Fruit fly (Drosophila melanogaster) whole organism, embryonic: ENCODE results near the gene RunxB.

Experiments used
- B-H1 ChIP-seq: fragments of 200-800 bp; sonication (Bioruptor generic); IDR thresholded peaks from 3 replicates; pipeline ENCODE4 v1.3.6; 2022; ENCODE audit warnings: missing biosample characterization, missing genetic modification characterization
- CG10565 ChIP-seq: fragments of 200-800 bp; sonication (Bioruptor generic); optimal IDR thresholded peaks from 3 replicates; lab custom pipeline; 2016; ENCODE audit warnings: missing biosample characterization, mild to moderate bottlenecking, missing genetic modification characterization
- CG17328 ChIP-seq: fragments of 200-800 bp; sonication (Bioruptor generic); IDR thresholded peaks from 2 replicates; pipeline ENCODE4 v1.3.6; 2022; ENCODE audit warnings: missing biosample characterization, missing genetic modification characterization
- CG17802 ChIP-seq: fragments of 200-800 bp; sonication (Bioruptor generic); optimal IDR thresholded peaks from 2 replicates; lab custom pipeline; 2018; ENCODE audit warnings: missing biosample characterization, mild to moderate bottlenecking, missing genetic modification characterization, moderate library complexity
- CG18599 ChIP-seq: fragments of 200-800 bp; sonication (Bioruptor generic); optimal IDR thresholded peaks from 3 replicates; lab custom pipeline; 2017; ENCODE audit warnings: missing biosample characterization, missing genetic modification characterization, mild to moderate bottlenecking, moderate library complexity, missing genetic modification reagents
- CG2712 ChIP-seq: fragments of 200-800 bp; optimal IDR thresholded peaks from 3 replicates; lab custom pipeline; 2019; ENCODE audit warnings: missing biosample characterization, mild to moderate bottlenecking, missing genetic modification characterization, moderate library complexity
- CG30431 ChIP-seq: fragments of 200-800 bp; sonication (Bioruptor generic); optimal IDR thresholded peaks from 2 replicates; lab custom pipeline; 2017; ENCODE audit warnings: missing biosample characterization, missing genetic modification characterization
- CG32772 ChIP-seq: fragments of 200-800 bp; sonication (Bioruptor generic); IDR thresholded peaks from 2 replicates; pipeline ENCODE4 v1.3.6; 2022; ENCODE audit warnings: missing biosample characterization, missing genetic modification characterization
- CG33557 ChIP-seq: fragments of 200-800 bp; sonication (Bioruptor generic); optimal IDR thresholded peaks from 2 replicates; lab custom pipeline; 2019; ENCODE audit warnings: missing biosample characterization, mild to moderate bottlenecking, missing genetic modification characterization, moderate library complexity
- CG5953 ChIP-seq: fragments of 200-800 bp; sonication (Bioruptor generic); IDR thresholded peaks from 2 replicates; pipeline ENCODE4 v1.3.6; 2022; ENCODE audit warnings: missing biosample characterization, missing genetic modification characterization
- CG6254 ChIP-seq: fragments of 200-800 bp; sonication (Bioruptor generic); optimal IDR thresholded peaks from 3 replicates; lab custom pipeline; 2017; ENCODE audit warnings: mild to moderate bottlenecking, missing biosample characterization, missing genetic modification reagents, missing genetic modification characterization
- CG6683 ChIP-seq: fragments of 200-800 bp; sonication (Bioruptor generic); optimal IDR thresholded peaks from 2 replicates; lab custom pipeline; 2017; ENCODE audit warnings: missing biosample characterization, mild to moderate bottlenecking, missing genetic modification characterization, missing genetic modification reagents
- CG9817 ChIP-seq: fragments of 200-800 bp; sonication (Bioruptor generic); optimal IDR thresholded peaks from 2 replicates; lab custom pipeline; 2018; ENCODE audit warnings: missing biosample characterization, mild to moderate bottlenecking, missing genetic modification characterization, moderate library complexity
- E2f2 ChIP-seq: fragments of 200-800 bp; sonication (Bioruptor generic); IDR thresholded peaks from 2 replicates; pipeline ENCODE4 v1.3.6; 2022; ENCODE audit warnings: missing biosample characterization, missing genetic modification characterization
- Hand ChIP-seq: fragments of 200-800 bp; sonication (Bioruptor generic); optimal IDR thresholded peaks from 2 replicates; lab custom pipeline; 2017; ENCODE audit warnings: mild to moderate bottlenecking, missing biosample characterization, missing genetic modification reagents, missing genetic modification characterization
- Max ChIP-seq: fragments of 200-800 bp; sonication (Bioruptor generic); optimal IDR thresholded peaks from 2 replicates; lab custom pipeline; 2016; ENCODE audit warnings: missing biosample characterization, mild to moderate bottlenecking, missing genetic modification characterization
- Optix ChIP-seq: fragments of 200-800 bp; sonication (Bioruptor generic); IDR thresholded peaks from 3 replicates; pipeline ENCODE4 v1.3.6; 2022; ENCODE audit warnings: missing biosample characterization, missing genetic modification characterization
- Sox102F ChIP-seq: fragments of 200-800 bp; sonication (Bioruptor generic); optimal IDR thresholded peaks from 2 replicates; lab custom pipeline; 2018; ENCODE audit warnings: missing biosample characterization, mild to moderate bottlenecking, missing genetic modification characterization, moderate library complexity
- TFAM ChIP-seq: fragments of 200-800 bp; sonication (Bioruptor generic); optimal IDR thresholded peaks from 2 replicates; lab custom pipeline; 2017; ENCODE audit warnings: missing biosample characterization, missing genetic modification characterization, inconsistent platforms
- ac ChIP-seq: fragments of 200-800 bp; sonication (Bioruptor generic); optimal IDR thresholded peaks from 3 replicates; lab custom pipeline; 2017; ENCODE audit warnings: missing biosample characterization, mild to moderate bottlenecking, missing genetic modification characterization
- ato ChIP-seq: fragments of 200-800 bp; sonication (Bioruptor generic); IDR thresholded peaks from 2 replicates; pipeline ENCODE4 v1.3.6; 2022; ENCODE audit warnings: missing biosample characterization, missing genetic modification characterization; ENCODE audit not compliant: partially characterized antibody
- bigmax ChIP-seq: fragments of 200-800 bp; sonication (Bioruptor generic); optimal IDR thresholded peaks from 2 replicates; lab custom pipeline; 2018; ENCODE audit warnings: missing biosample characterization, mild to moderate bottlenecking, missing genetic modification characterization
- croc ChIP-seq: fragments of 200-800 bp; sonication (Bioruptor generic); conservative IDR thresholded peaks from 3 replicates; pipeline ENCODE4 v1.3.6; 2022; ENCODE audit warnings: missing biosample characterization, missing genetic modification characterization
- dmrt11E ChIP-seq: fragments of 200-800 bp; sonication (Bioruptor generic); optimal IDR thresholded peaks from 3 replicates; lab custom pipeline; 2018; ENCODE audit warnings: missing biosample characterization, mild to moderate bottlenecking, missing genetic modification characterization, moderate library complexity
- dmrt99B ChIP-seq: fragments of 200-800 bp; sonication (Bioruptor generic); optimal IDR thresholded peaks from 2 replicates; lab custom pipeline; 2018; ENCODE audit warnings: missing biosample characterization, mild to moderate bottlenecking, missing genetic modification characterization, moderate library complexity
- dpn ChIP-seq, 2 experiments: fragments of 200-800 bp; sonication (Bioruptor generic); optimal IDR thresholded peaks; 3 replicates each; lab custom pipeline; 2016; ENCODE audit warnings: missing biosample characterization in 2 of 2, missing genetic modification characterization in 2 of 2
- fd64A ChIP-seq: fragments of 200-800 bp; sonication (Bioruptor generic); optimal IDR thresholded peaks from 3 replicates; lab custom pipeline; 2018; ENCODE audit warnings: missing biosample characterization, mild to moderate bottlenecking, missing genetic modification characterization
- gem ChIP-seq: fragments of 200-800 bp; sonication (Bioruptor generic); optimal IDR thresholded peaks from 2 replicates; lab custom pipeline; 2019; ENCODE audit warnings: missing biosample characterization, mild to moderate bottlenecking, missing genetic modification characterization, moderate library complexity
- grau ChIP-seq: fragments of 200-800 bp; optimal IDR thresholded peaks from 3 replicates; lab custom pipeline; 2019; ENCODE audit warnings: missing biosample characterization, mild to moderate bottlenecking, missing genetic modification characterization, moderate library complexity
- gsb-n ChIP-seq: fragments of 200-800 bp; sonication (Bioruptor generic); optimal IDR thresholded peaks from 3 replicates; lab custom pipeline; 2018; ENCODE audit warnings: missing biosample characterization, mild to moderate bottlenecking, missing genetic modification characterization
- her ChIP-seq: fragments of 200-800 bp; sonication (Bioruptor generic); optimal IDR thresholded peaks from 2 replicates; lab custom pipeline; 2016; ENCODE audit warnings: missing biosample characterization, missing genetic modification characterization
- ind ChIP-seq: fragments of 200-800 bp; sonication (Bioruptor generic); optimal IDR thresholded peaks from 3 replicates; lab custom pipeline; 2016; ENCODE audit warnings: missing biosample characterization, missing genetic modification characterization
- insv ChIP-seq, 2 experiments: fragments of 200-800 bp; sonication (Bioruptor generic); optimal IDR thresholded peaks; 3 replicates each; lab custom pipeline; 2016 to 2018; ENCODE audit warnings: missing biosample characterization in 2 of 2, missing genetic modification characterization in 2 of 2
- kay ChIP-seq: fragments of 200-800 bp; sonication (Bioruptor generic); optimal IDR thresholded peaks from 2 replicates; lab custom pipeline; 2016; ENCODE audit warnings: missing biosample characterization, missing genetic modification characterization
- klu ChIP-seq: fragments of 200-800 bp; sonication (Bioruptor generic); IDR thresholded peaks from 2 replicates; pipeline ENCODE4 v1.3.6; 2022; ENCODE audit warnings: missing biosample characterization, missing genetic modification characterization
- mld ChIP-seq: fragments of 200-800 bp; sonication (Bioruptor generic); IDR thresholded peaks from 3 replicates; pipeline ENCODE4 v1.3.6; 2022; ENCODE audit warnings: missing biosample characterization, missing genetic modification characterization; ENCODE audit not compliant: partially characterized antibody
- nerfin-2 ChIP-seq: fragments of 200-800 bp; sonication (Bioruptor generic); IDR thresholded peaks from 2 replicates; pipeline ENCODE4 v1.3.6; 2022; ENCODE audit warnings: missing biosample characterization, missing genetic modification characterization; ENCODE audit not compliant: partially characterized antibody
- odd ChIP-seq: fragments of 200-800 bp; sonication (Bioruptor generic); optimal IDR thresholded peaks from 2 replicates; lab custom pipeline; 2017; ENCODE audit warnings: missing biosample characterization, mild to moderate bottlenecking, missing genetic modification characterization
- pnt ChIP-seq: fragments of 200-800 bp; sonication (Bioruptor generic); optimal IDR thresholded peaks from 3 replicates; lab custom pipeline; 2016; ENCODE audit warnings: missing biosample characterization, missing genetic modification characterization
- pros ChIP-seq: fragments of 200-800 bp; sonication (Bioruptor generic); optimal IDR thresholded peaks from 3 replicates; lab custom pipeline; 2019; ENCODE audit warnings: missing biosample characterization, mild to moderate bottlenecking, missing genetic modification characterization, moderate library complexity
- pum ChIP-seq: fragments of 200-800 bp; sonication (Bioruptor generic); optimal IDR thresholded peaks from 2 replicates; lab custom pipeline; 2016; ENCODE audit warnings: missing biosample characterization, missing genetic modification characterization
- sc ChIP-seq, 3 experiments: fragments of >200 bp in 2 of 3; fragments of 200-800 bp in 1 of 3; sonication (Bioruptor generic) in 1 of 3; optimal IDR thresholded peaks; 2 replicates in 2 of 3; 3 replicates in 1 of 3; lab custom pipeline; 2017; ENCODE audit warnings: mild to moderate bottlenecking in 1 of 3, missing biosample characterization in 1 of 3, missing genetic modification characterization in 1 of 3, missing genetic modification reagents in 1 of 3
- slbo ChIP-seq: fragments of 200-800 bp; sonication (Bioruptor generic); IDR thresholded peaks from 2 replicates; pipeline ENCODE4 v1.3.6; 2022; ENCODE audit warnings: missing biosample characterization, missing genetic modification characterization
- slp2 ChIP-seq: fragments of 200-800 bp; sonication (Bioruptor generic); optimal IDR thresholded peaks from 2 replicates; lab custom pipeline; 2016; ENCODE audit warnings: missing biosample characterization, missing genetic modification characterization
- tgo ChIP-seq: fragments of 200-800 bp; sonication (Bioruptor generic); IDR thresholded peaks from 3 replicates; pipeline ENCODE4 v1.3.6; 2022; ENCODE audit warnings: missing biosample characterization, missing genetic modification characterization
- tin ChIP-seq: fragments of 200-800 bp; sonication (Bioruptor generic); optimal IDR thresholded peaks from 3 replicates; lab custom pipeline; 2016; ENCODE audit warnings: missing biosample characterization, missing genetic modification characterization
- usp ChIP-seq: fragments of >200 bp; optimal IDR thresholded peaks from 2 replicates; lab custom pipeline; 2017; ENCODE audit warnings: missing biosample characterization, missing genetic modification characterization
- vnd ChIP-seq: fragments of 200-800 bp; sonication (Bioruptor generic); IDR thresholded peaks from 3 replicates; pipeline ENCODE4 v1.3.6; 2022; ENCODE audit warnings: missing biosample characterization, missing genetic modification characterization; ENCODE audit not compliant: partially characterized antibody
- zf30C ChIP-seq: fragments of 200-800 bp; sonication (Bioruptor generic); optimal IDR thresholded peaks from 3 replicates; lab custom pipeline; 2018; ENCODE audit warnings: missing biosample characterization, mild to moderate bottlenecking, missing genetic modification characterization
- zfh2 ChIP-seq: fragments of 200-800 bp; sonication (Bioruptor generic); optimal IDR thresholded peaks from 2 replicates; lab custom pipeline; 2016; ENCODE audit warnings: missing biosample characterization, missing genetic modification characterization

Gene RunxB

dm6 chrX:20519049-20519448, 19.2 kb upstream of the RunxB start (continued):
- TF ChIP-seq CG33557 (GFP tag; lab: Kevin White, UChicago) (no peak), CG2712 (tag; lab: Kevin White, UChicago) (peak; percentile 43), her (GFP tag; lab: Kevin White, UChicago) (no peak), pnt (GFP tag; lab: Kevin White, UChicago) (no peak), mld (GFP tag; lab: Robert Waterston, UW) (no peak), dpn (GFP tag; optimal IDR thresholded peaks at IDR 0.05; lab: Kevin White, UChicago) (peak; percentile 54 to 61), croc (GFP tag; lab: Robert Waterston, UW) (peak; percentile 26; the same call in 1 of the 3 replicates), CG6254 (GFP tag; lab: Kevin White, UChicago) (no peak), E2f2 (GFP tag; lab: Robert Waterston, UW) (no peak), tin (GFP tag; lab: Kevin White, UChicago) (peak; percentile 28), slp2 (peak; percentile 32), Sox102F (peak; percentile 76), CG5953 (no peak), sc (optimal IDR thresholded peaks at IDR 0.05; lab: Kevin White, UChicago) (no peak), sc (GFP tag; optimal IDR thresholded peaks at IDR 0.05; lab: Kevin White, UChicago) (no peak), CG17328 (GFP tag; lab: Robert Waterston, UW) (peak; percentile 68), pum (GFP tag; lab: Kevin White, UChicago) (peak; percentile 45), grau (tag; lab: Kevin White, UChicago) (peak; percentile 52), Optix (GFP tag; lab: Robert Waterston, UW) (no peak), usp (GFP tag; lab: Kevin White, UChicago) (no peak), vnd (GFP tag; lab: Robert Waterston, UW) (no peak), Max (GFP tag; lab: Kevin White, UChicago) (no peak), CG30431 (no peak), slbo (GFP tag; lab: Robert Waterston, UW) (peak; percentile 68), zf30C (GFP tag; lab: Kevin White, UChicago) (no peak), odd (GFP tag; lab: Kevin White, UChicago) (no peak), CG10565 (GFP tag; lab: Kevin White, UChicago) (no peak), fd64A (GFP tag; lab: Kevin White, UChicago) (no peak), klu (GFP tag; lab: Robert Waterston, UW) (0 out of 2 replicates have a peak, but pooled peaks have one; percentile 31), dmrt99B (tag; lab: Kevin White, UChicago) (peak; percentile 66), kay (GFP tag; lab: Kevin White, UChicago) (no peak), CG9817 (peak; percentile 39), CG32772 (GFP tag; lab: Robert Waterston, UW) (peak; percentile 42; the same call in 1 of the 2 replicates), insv (GFP tag; optimal IDR thresholded peaks at IDR 0.05; lab: Kevin White, UChicago) (no peak), Hand (no peak), gsb-n (tag; lab: Kevin White, UChicago) (no peak), bigmax (no peak), TFAM (GFP tag; lab: Kevin White, UChicago) (no peak), dmrt11E (tag; lab: Kevin White, UChicago) (peak; percentile 37), B-H1 (peak; percentile 25; the same call in 1 of the 3 replicates), tgo (peak; percentile 45; the same call in 2 of the 3 replicates), pros (GFP tag; lab: Kevin White, UChicago) (no peak), CG6683 (GFP tag; lab: Kevin White, UChicago) (no peak), gem (tag; lab: Kevin White, UChicago) (peak; percentile 68), zfh2 (GFP tag; lab: Kevin White, UChicago) (peak; percentile 18), CG18599 (GFP tag; lab: Kevin White, UChicago) (no peak), nerfin-2 (GFP tag; lab: Robert Waterston, UW) (no peak), ato (no peak), ind (peak; percentile 37), CG17802 (tag; lab: Kevin White, UChicago) (no peak), ac (GFP tag; lab: Kevin White, UChicago) (no peak)
